Fruit fly (Drosophila melanogaster) whole organism, embryonic: ENCODE results near the gene BckdhA.

Experiments used
- Aef1 ChIP-seq: fragments of 200-800 bp; sonication (Bioruptor generic); IDR thresholded peaks from 3 replicates; pipeline ENCODE4 v1.3.6; 2022; ENCODE audit warnings: missing biosample characterization, missing genetic modification characterization
- CG11696 ChIP-seq: fragments of 200-800 bp; sonication (Bioruptor generic); IDR thresholded peaks from 2 replicates; pipeline ENCODE4 v1.3.6; 2022; ENCODE audit warnings: missing biosample characterization, missing genetic modification characterization
- CG12219 ChIP-seq: fragments of 200-800 bp; sonication (Bioruptor generic); optimal IDR thresholded peaks from 3 replicates; lab custom pipeline; 2018; ENCODE audit warnings: missing biosample characterization, mild to moderate bottlenecking, missing genetic modification characterization
- CG13123 ChIP-seq: fragments of 200-800 bp; sonication (Bioruptor generic); optimal IDR thresholded peaks from 2 replicates; lab custom pipeline; 2016; ENCODE audit warnings: missing biosample characterization, missing genetic modification characterization
- CG15479 ChIP-seq: fragments of 200-800 bp; sonication (Bioruptor generic); optimal IDR thresholded peaks from 3 replicates; lab custom pipeline; 2019; ENCODE audit warnings: missing biosample characterization, mild to moderate bottlenecking, missing genetic modification characterization, moderate library complexity
- CG1647 ChIP-seq: fragments of 200-800 bp; sonication (Bioruptor generic); optimal IDR thresholded peaks from 3 replicates; lab custom pipeline; 2016; ENCODE audit warnings: missing biosample characterization, missing genetic modification characterization
- CG17612 ChIP-seq: fragments of 200-800 bp; sonication (Bioruptor generic); IDR thresholded peaks from 2 replicates; pipeline ENCODE4 v1.3.6; 2022; ENCODE audit warnings: missing biosample characterization, missing genetic modification characterization
- CG18011 ChIP-seq: fragments of 200-800 bp; sonication (Bioruptor generic); optimal IDR thresholded peaks from 2 replicates; lab custom pipeline; 2017; ENCODE audit warnings: missing biosample characterization, missing genetic modification characterization, mild to moderate bottlenecking, moderate library complexity, missing genotype
- CG18476 ChIP-seq: fragments of 200-800 bp; sonication (Bioruptor generic); optimal IDR thresholded peaks from 2 replicates; lab custom pipeline; 2016; ENCODE audit warnings: missing biosample characterization, mild to moderate bottlenecking, missing genetic modification characterization
- CG18619 ChIP-seq: fragments of 200-800 bp; sonication (Bioruptor generic); optimal IDR thresholded peaks from 3 replicates; lab custom pipeline; 2017; ENCODE audit warnings: missing biosample characterization, mild to moderate bottlenecking, missing genetic modification characterization
- CG30403 ChIP-seq: fragments of 200-800 bp; sonication (Bioruptor generic); optimal IDR thresholded peaks from 3 replicates; lab custom pipeline; 2016; ENCODE audit warnings: missing biosample characterization, missing genetic modification characterization
- CG42726 ChIP-seq: fragments of 200-800 bp; sonication (Bioruptor generic); IDR thresholded peaks from 2 replicates; pipeline ENCODE4 v1.3.6; 2022; ENCODE audit warnings: missing biosample characterization, missing genetic modification characterization; ENCODE audit not compliant: partially characterized antibody
- CG4820 ChIP-seq: fragments of 200-800 bp; sonication (Bioruptor generic); optimal IDR thresholded peaks from 3 replicates; lab custom pipeline; 2016; ENCODE audit warnings: missing biosample characterization, missing genetic modification characterization
- CG7556 ChIP-seq: fragments of 200-800 bp; sonication (Bioruptor generic); optimal IDR thresholded peaks from 2 replicates; lab custom pipeline; 2017; ENCODE audit warnings: missing biosample characterization, mild to moderate bottlenecking, missing genetic modification characterization
- CG8290 ChIP-seq, 3 experiments: fragments of 200-800 bp; sonication (Bioruptor generic); optimal IDR thresholded peaks; 2 replicates each; lab custom pipeline; 2016 to 2019; ENCODE audit warnings: missing biosample characterization in 3 of 3, missing genetic modification characterization in 3 of 3, mild to moderate bottlenecking in 2 of 3, moderate library complexity in 1 of 3
- CG9876 ChIP-seq: fragments of 200-800 bp; sonication (Bioruptor generic); optimal IDR thresholded peaks from 2 replicates; lab custom pipeline; 2016; ENCODE audit warnings: missing biosample characterization, missing genetic modification characterization
- Dip3 ChIP-seq: fragments of 200-800 bp; sonication (Bioruptor generic); optimal IDR thresholded peaks from 3 replicates; lab custom pipeline; 2016; ENCODE audit warnings: missing biosample characterization, missing genetic modification characterization
- Drgx ChIP-seq: fragments of 200-800 bp; sonication (Bioruptor generic); IDR thresholded peaks from 2 replicates; pipeline ENCODE4 v1.3.6; 2022; ENCODE audit warnings: missing biosample characterization, missing genetic modification characterization
- Elba2 ChIP-seq: fragments of 200-800 bp; sonication (Bioruptor generic); optimal IDR thresholded peaks from 3 replicates; lab custom pipeline; 2016; ENCODE audit warnings: missing biosample characterization, missing genetic modification characterization
- Hand ChIP-seq: fragments of 200-800 bp; sonication (Bioruptor generic); optimal IDR thresholded peaks from 2 replicates; lab custom pipeline; 2017; ENCODE audit warnings: mild to moderate bottlenecking, missing biosample characterization, missing genetic modification reagents, missing genetic modification characterization
- Jarid2 ChIP-seq: fragments of 200-800 bp; sonication (Bioruptor generic); optimal IDR thresholded peaks from 3 replicates; lab custom pipeline; 2017; ENCODE audit warnings: mild to moderate bottlenecking, missing biosample characterization, missing genetic modification reagents, missing genetic modification characterization
- Lpt ChIP-seq: fragments of >200 bp; optimal IDR thresholded peaks from 2 replicates; lab custom pipeline; 2018; ENCODE audit warnings: missing biosample characterization, missing genetic modification characterization
- NC2β ChIP-seq: fragments of 200-800 bp; sonication (Bioruptor generic); optimal IDR thresholded peaks from 2 replicates; lab custom pipeline; 2016; ENCODE audit warnings: missing biosample characterization, missing genetic modification characterization
- Opbp ChIP-seq: fragments of 200-800 bp; sonication (Bioruptor generic); IDR thresholded peaks from 3 replicates; pipeline ENCODE4 v1.3.6; 2022; ENCODE audit warnings: missing biosample characterization, missing genetic modification characterization; ENCODE audit not compliant: partially characterized antibody
- Sry-δ ChIP-seq: fragments of 200-800 bp; sonication (Bioruptor generic); optimal IDR thresholded peaks from 2 replicates; lab custom pipeline; 2016; ENCODE audit warnings: missing biosample characterization, missing genetic modification characterization
- Usf ChIP-seq: fragments of 200-800 bp; sonication (Bioruptor generic); optimal IDR thresholded peaks from 2 replicates; lab custom pipeline; 2017; ENCODE audit warnings: missing genotype, missing biosample characterization, missing genetic modification characterization
- Xrp1 ChIP-seq: fragments of 200-800 bp; sonication (Bioruptor generic); IDR thresholded peaks from 2 replicates; pipeline ENCODE4 v1.3.6; 2022; ENCODE audit warnings: missing biosample characterization, missing genetic modification characterization
- caup ChIP-seq: fragments of 200-800 bp; sonication (Bioruptor generic); optimal IDR thresholded peaks from 3 replicates; lab custom pipeline; 2017; ENCODE audit warnings: missing biosample characterization, mild to moderate bottlenecking, missing genetic modification characterization, moderate library complexity; ENCODE audit not compliant: severe bottlenecking
- cg ChIP-seq: fragments of 200-800 bp; sonication (Bioruptor generic); optimal IDR thresholded peaks from 3 replicates; lab custom pipeline; 2019; ENCODE audit warnings: missing biosample characterization, mild to moderate bottlenecking, missing genetic modification characterization, moderate library complexity
- chn ChIP-seq: fragments of 200-800 bp; sonication (Bioruptor generic); optimal IDR thresholded peaks from 2 replicates; lab custom pipeline; 2016; ENCODE audit warnings: missing biosample characterization, missing genetic modification characterization
- danr ChIP-seq: fragments of 200-800 bp; sonication (Bioruptor generic); IDR thresholded peaks from 2 replicates; pipeline ENCODE4 v1.3.6; 2022; ENCODE audit warnings: missing biosample characterization, missing genetic modification characterization
- dm ChIP-seq: fragments of 200-800 bp; sonication (Bioruptor generic); optimal IDR thresholded peaks from 3 replicates; lab custom pipeline; 2016; ENCODE audit warnings: missing biosample characterization, missing genetic modification characterization
- dmrt99B ChIP-seq: fragments of 200-800 bp; sonication (Bioruptor generic); optimal IDR thresholded peaks from 2 replicates; lab custom pipeline; 2018; ENCODE audit warnings: missing biosample characterization, mild to moderate bottlenecking, missing genetic modification characterization, moderate library complexity
- dpn ChIP-seq, 2 experiments: fragments of 200-800 bp; sonication (Bioruptor generic); optimal IDR thresholded peaks; 3 replicates each; lab custom pipeline; 2016; ENCODE audit warnings: missing biosample characterization in 2 of 2, missing genetic modification characterization in 2 of 2
- ems ChIP-seq: fragments of 200-800 bp; sonication (Bioruptor generic); optimal IDR thresholded peaks from 3 replicates; lab custom pipeline; 2016; ENCODE audit warnings: missing biosample characterization, missing genetic modification characterization
- eve ChIP-seq, 2 experiments: fragments of >200 bp; optimal IDR thresholded peaks; 2 replicates each; lab custom pipeline; 2017; ENCODE audit warnings: missing biosample characterization in 2 of 2, missing genetic modification characterization in 2 of 2
- fru ChIP-seq: fragments of >200 bp; optimal IDR thresholded peaks from 2 replicates; lab custom pipeline; 2017
- hbn ChIP-seq: fragments of 200-800 bp; sonication (Bioruptor generic); IDR thresholded peaks from 2 replicates; pipeline ENCODE4 v1.3.6; 2022; ENCODE audit warnings: missing biosample characterization, missing genetic modification characterization; ENCODE audit not compliant: partially characterized antibody
- jumu ChIP-seq: fragments of 200-800 bp; sonication (Bioruptor generic); optimal IDR thresholded peaks from 3 replicates; lab custom pipeline; 2016; ENCODE audit warnings: missing biosample characterization, missing genetic modification characterization
- ken ChIP-seq: fragments of 200-800 bp; sonication (Bioruptor generic); IDR thresholded peaks from 3 replicates; pipeline ENCODE4 v1.3.6; 2022; ENCODE audit warnings: missing biosample characterization, missing genetic modification characterization
- klu ChIP-seq: fragments of 200-800 bp; sonication (Bioruptor generic); IDR thresholded peaks from 2 replicates; pipeline ENCODE4 v1.3.6; 2022; ENCODE audit warnings: missing biosample characterization, missing genetic modification characterization
- p53 ChIP-seq: fragments of 200-800 bp; sonication (Bioruptor generic); optimal IDR thresholded peaks from 2 replicates; lab custom pipeline; 2016; ENCODE audit warnings: missing biosample characterization, missing genetic modification characterization
- pfk ChIP-seq: fragments of 200-800 bp; sonication (Bioruptor generic); optimal IDR thresholded peaks from 2 replicates; lab custom pipeline; 2018; ENCODE audit warnings: missing biosample characterization, mild to moderate bottlenecking, missing genetic modification characterization, moderate library complexity
- pzg ChIP-seq: fragments of 200-800 bp; sonication (Bioruptor generic); optimal IDR thresholded peaks from 3 replicates; lab custom pipeline; 2018; ENCODE audit warnings: missing biosample characterization, mild to moderate bottlenecking, missing genetic modification characterization, moderate library complexity
- run ChIP-seq: fragments of 200-800 bp; sonication (Bioruptor generic); optimal IDR thresholded peaks from 3 replicates; lab custom pipeline; 2018; ENCODE audit warnings: missing biosample characterization, mild to moderate bottlenecking, missing genetic modification characterization
- ssp ChIP-seq: fragments of 200-800 bp; sonication (Bioruptor generic); IDR thresholded peaks from 2 replicates; pipeline ENCODE4 v1.3.6; 2022; ENCODE audit warnings: missing biosample characterization, missing genetic modification characterization
- tna ChIP-seq: fragments of 200-800 bp; sonication (Bioruptor generic); IDR thresholded peaks from 2 replicates; pipeline ENCODE4 v1.3.6; 2022; ENCODE audit warnings: missing biosample characterization, missing genetic modification characterization; ENCODE audit not compliant: partially characterized antibody
- wdn ChIP-seq: fragments of 200-800 bp; sonication (Bioruptor generic); IDR thresholded peaks from 2 replicates; pipeline ENCODE4 v1.3.6; 2022; ENCODE audit warnings: missing biosample characterization, missing genetic modification characterization
- zf30C ChIP-seq: fragments of 200-800 bp; sonication (Bioruptor generic); optimal IDR thresholded peaks from 3 replicates; lab custom pipeline; 2018; ENCODE audit warnings: missing biosample characterization, mild to moderate bottlenecking, missing genetic modification characterization

BckdhA gene

dm6 chr3R:9563240-9563992 lies 7.8 kb downstream of the BckdhA start, which contains the start of the genes CG9393 and Vps45 (continued):
- peak; percentile 25 for TF ChIP-seq CG18011 (GFP tag; lab: Kevin White, UChicago)
- no peak for TF ChIP-seq CG12219
- no peak for TF ChIP-seq run (tag; lab: Kevin White, UChicago)
- TF ChIP-seq CG30403: peak; percentile 77
- TF ChIP-seq chn (GFP tag; lab: Kevin White, UChicago): peak; percentile 83
- no peak for TF ChIP-seq cg
- no peak for TF ChIP-seq Lpt
- no peak for TF ChIP-seq p53 (GFP tag; lab: Kevin White, UChicago)
- TF ChIP-seq ems (GFP tag; lab: Kevin White, UChicago): peak; percentile 69
- TF ChIP-seq CG13123 (GFP tag; lab: Kevin White, UChicago): peak; percentile 52
- TF ChIP-seq ken (GFP tag; lab: Robert Waterston, UW): no peak; the same call in 2 of the 3 replicates
- no peak for TF ChIP-seq CG15479 (GFP tag; lab: Kevin White, UChicago)
- peak; percentile 90 for TF ChIP-seq Opbp (GFP tag; lab: Robert Waterston, UW)
- peak; percentile 45 for TF ChIP-seq CG1647 (GFP tag; lab: Kevin White, UChicago)
- peak; percentile 54 for TF ChIP-seq klu
- TF ChIP-seq Dip3 (GFP tag; lab: Kevin White, UChicago): peak; percentile 71
- TF ChIP-seq Sry-δ (GFP tag; lab: Kevin White, UChicago): peak; percentile 90
- TF ChIP-seq CG17612: no peak
- TF ChIP-seq ssp (GFP tag; lab: Robert Waterston, UW): peak; percentile 55
- TF ChIP-seq Xrp1 (GFP tag; lab: Robert Waterston, UW): peak; percentile 66
- TF ChIP-seq eve (GFP tag; optimal IDR thresholded peaks at IDR 0.05; lab: Kevin White, UChicago): no peak
- no peak for TF ChIP-seq fru (lab: Kevin White, UChicago)
- peak; percentile 50 for TF ChIP-seq CG7556
- peak; percentile 47 for TF ChIP-seq CG8290 (GFP tag; optimal IDR thresholded peaks at IDR 0.05; lab: Kevin White, UChicago)
- no peak for TF ChIP-seq CG8290 (tag; optimal IDR thresholded peaks at IDR 0.05; lab: Kevin White, UChicago)
- no peak for TF ChIP-seq Jarid2 (GFP tag; lab: Kevin White, UChicago)
- TF ChIP-seq NC2β: peak; percentile 52
- peak; percentile 12 for TF ChIP-seq CG9876 (GFP tag; lab: Kevin White, UChicago)
- TF ChIP-seq zf30C (GFP tag; lab: Kevin White, UChicago): no peak
- peak; percentile 62 for TF ChIP-seq jumu (GFP tag; lab: Kevin White, UChicago)
- TF ChIP-seq tna (GFP tag; lab: Robert Waterston, UW): peak; percentile 87
- peak; percentile 13 for TF ChIP-seq Elba2 (GFP tag; lab: Kevin White, UChicago)
- peak; percentile 27 for TF ChIP-seq CG18619 (GFP tag; lab: Kevin White, UChicago)
- peak; percentile 27; the same call in 1 of the 3 replicates for TF ChIP-seq Aef1 (GFP tag; lab: Robert Waterston, UW)
- TF ChIP-seq dmrt99B: no peak
- TF ChIP-seq Hand: no peak
- peak; percentile 43 for TF ChIP-seq caup (GFP tag; lab: Kevin White, UChicago)
- TF ChIP-seq CG42726 (GFP tag; lab: Robert Waterston, UW): peak; percentile 82
- no peak for TF ChIP-seq pfk (GFP tag; lab: Kevin White, UChicago)
- no peak for TF ChIP-seq danr (GFP tag; lab: Robert Waterston, UW)
- TF ChIP-seq pzg (GFP tag; lab: Kevin White, UChicago): peak; percentile 80
- peak; percentile 76 for TF ChIP-seq dm (GFP tag; lab: Kevin White, UChicago)
- no peak for TF ChIP-seq Usf (GFP tag; lab: Kevin White, UChicago)
- peak; percentile 77 for TF ChIP-seq dpn (GFP tag; optimal IDR thresholded peaks at IDR 0.05; lab: Kevin White, UChicago)
- peak; percentile 92 for TF ChIP-seq hbn (GFP tag; lab: Robert Waterston, UW)
- no peak for TF ChIP-seq wdn
- no peak for TF ChIP-seq CG11696 (GFP tag; lab: Robert Waterston, UW)
- TF ChIP-seq CG18476: peak; percentile 52
- TF ChIP-seq Drgx (GFP tag; lab: Robert Waterston, UW): no peak
- TF ChIP-seq CG4820 (GFP tag; lab: Kevin White, UChicago): peak; percentile 50
